Worm (Caenorhabditis elegans) whole organism, young adult: ENCODE measurements around the gene nurf-1.

ENCODE experiments used
- B0035.1 ChIP-seq: sonication (generic microtip); optimal IDR thresholded peaks from 2 replicates; lab custom pipeline; 2016; ENCODE audit warnings: missing genetic modification characterization, mild to moderate bottlenecking, missing compliant biosample characterization, missing genotype, missing genetic modification reagents
- B0261.1 ChIP-seq: sonication (generic microtip); optimal IDR thresholded peaks from 2 replicates; lab custom pipeline; 2016; ENCODE audit warnings: mild to moderate bottlenecking, missing genetic modification characterization, moderate library complexity, missing compliant biosample characterization
- C06A6.2 ChIP-seq: fragments of 200-800 bp; sonication (Bioruptor generic); conservative IDR thresholded peaks from 2 replicates; pipeline ENCODE4 v1.3.6; 2022; ENCODE audit warnings: missing genetic modification characterization, missing compliant biosample characterization
- C17E4.6 ChIP-seq: fragments of 200-800 bp; sonication (Bioruptor generic); IDR thresholded peaks from 2 replicates; pipeline ENCODE4 v1.3.6; 2022; ENCODE audit warnings: missing genetic modification reagents, missing genetic modification characterization, missing compliant biosample characterization
- D2030.7 ChIP-seq: fragments of 200-800 bp; sonication (Bioruptor generic); IDR thresholded peaks from 2 replicates; pipeline ENCODE4 v1.3.6; 2022; ENCODE audit warnings: missing genetic modification reagents, missing genetic modification characterization, missing compliant biosample characterization
- F49E8.2 ChIP-seq: sonication (generic microtip); optimal IDR thresholded peaks from 3 replicates; lab custom pipeline; 2017; ENCODE audit warnings: missing genetic modification characterization, mild to moderate bottlenecking, missing compliant biosample characterization, antibody characterized with exemption, moderate library complexity; ENCODE audit not compliant: insufficient read depth
- F55B11.4 ChIP-seq: sonication (generic microtip); optimal IDR thresholded peaks from 2 replicates; lab custom pipeline; 2016; ENCODE audit warnings: missing compliant biosample characterization, missing genetic modification characterization, borderline replicate concordance; ENCODE audit not compliant: insufficient read depth
- K12H6.12 ChIP-seq: fragments of 200-800 bp; sonication (Bioruptor generic); optimal IDR thresholded peaks from 2 replicates; lab custom pipeline; 2018; ENCODE audit warnings: mild to moderate bottlenecking, missing genetic modification characterization, missing compliant biosample characterization
- T07F8.4 ChIP-seq: sonication (generic microtip); optimal IDR thresholded peaks from 2 replicates; lab custom pipeline; 2016; ENCODE audit warnings: mild to moderate bottlenecking, missing genetic modification characterization, moderate library complexity, missing compliant biosample characterization
- Y95B8A.8 ChIP-seq: fragments of 200-800 bp; sonication (Bioruptor generic); IDR thresholded peaks from 2 replicates; pipeline ENCODE4 v1.3.6; 2022; ENCODE audit warnings: missing genetic modification reagents, missing genetic modification characterization, missing compliant biosample characterization
- ZK185.1 ChIP-seq: sonication (generic microtip); optimal IDR thresholded peaks from 2 replicates; lab custom pipeline; 2016; ENCODE audit warnings: mild to moderate bottlenecking, missing genetic modification characterization, missing compliant biosample characterization; ENCODE audit not compliant: poor library complexity, severe bottlenecking
- atf-7 ChIP-seq: sonication (generic microtip); optimal IDR thresholded peaks from 2 replicates; lab custom pipeline; 2017; ENCODE audit warnings: mild to moderate bottlenecking, missing genetic modification characterization, missing compliant biosample characterization
- attf-5 ChIP-seq: fragments of 200-800 bp; sonication (Bioruptor generic); optimal IDR thresholded peaks from 2 replicates; lab custom pipeline; 2018; ENCODE audit warnings: mild to moderate bottlenecking, missing genetic modification characterization, missing compliant biosample characterization
- bed-1 ChIP-seq: fragments of 200-800 bp; sonication (Bioruptor generic); IDR thresholded peaks from 2 replicates; pipeline ENCODE4 v1.3.6; 2022; ENCODE audit warnings: missing genetic modification reagents, missing genetic modification characterization, missing compliant biosample characterization
- bed-2 ChIP-seq: fragments of 200-800 bp; sonication (Bioruptor generic); IDR thresholded peaks from 2 replicates; pipeline ENCODE4 v1.3.6; 2022; ENCODE audit warnings: missing genetic modification reagents, missing genetic modification characterization, missing compliant biosample characterization
- ceh-27 ChIP-seq: fragments of 200-800 bp; sonication (Bioruptor generic); optimal IDR thresholded peaks from 2 replicates; lab custom pipeline; 2018; ENCODE audit warnings: mild to moderate bottlenecking, missing genetic modification characterization, moderate library complexity, missing compliant biosample characterization
- ceh-58 ChIP-seq: fragments of 200-800 bp; sonication (Bioruptor generic); IDR thresholded peaks from 2 replicates; pipeline ENCODE4 v1.3.6; 2022; ENCODE audit warnings: missing genetic modification characterization, missing compliant biosample characterization
- ceh-91 ChIP-seq: fragments of 200-800 bp; sonication (Bioruptor generic); IDR thresholded peaks from 2 replicates; pipeline ENCODE4 v1.3.6; 2022; ENCODE audit warnings: missing genetic modification reagents, missing genetic modification characterization, missing compliant biosample characterization
- egl-44 ChIP-seq: fragments of 200-800 bp; sonication (Bioruptor generic); IDR thresholded peaks from 2 replicates; pipeline ENCODE4 v1.3.6; 2022; ENCODE audit warnings: missing genetic modification reagents, missing genetic modification characterization, missing compliant biosample characterization
- egrh-3 ChIP-seq: fragments of 200-800 bp; sonication (Bioruptor generic); IDR thresholded peaks from 2 replicates; pipeline ENCODE4 v1.3.6; 2022; ENCODE audit warnings: missing genetic modification reagents, missing genetic modification characterization, missing compliant biosample characterization
- ets-4 ChIP-seq: fragments of 200-800 bp; sonication (Bioruptor generic); optimal IDR thresholded peaks from 2 replicates; lab custom pipeline; 2018; ENCODE audit warnings: mild to moderate bottlenecking, missing genetic modification characterization, missing compliant biosample characterization
- gei-17 ChIP-seq: fragments of 200-800 bp; sonication (Bioruptor generic); optimal IDR thresholded peaks from 2 replicates; lab custom pipeline; 2018; ENCODE audit warnings: mild to moderate bottlenecking, missing genetic modification characterization, missing compliant biosample characterization
- hlh-26 ChIP-seq: fragments of 200-800 bp; sonication (Bioruptor generic); conservative IDR thresholded peaks from 2 replicates; pipeline ENCODE4 v1.3.6; 2022; ENCODE audit warnings: missing genetic modification reagents, missing genetic modification characterization, missing compliant biosample characterization
- hrde-1 ChIP-seq: sonication (generic microtip); optimal IDR thresholded peaks from 2 replicates; lab custom pipeline; 2016; ENCODE audit warnings: missing genetic modification characterization, mild to moderate bottlenecking, missing compliant biosample characterization, moderate library complexity, missing genotype, missing genetic modification reagents, borderline replicate concordance
- hsf-1 ChIP-seq: fragments of 200-800 bp; sonication (Bioruptor generic); IDR thresholded peaks from 2 replicates; pipeline ENCODE4 v1.3.6; 2022; ENCODE audit warnings: missing genetic modification reagents, missing genetic modification characterization, missing compliant biosample characterization
- lag-1 ChIP-seq: fragments of 200-800 bp; sonication (Bioruptor generic); IDR thresholded peaks from 2 replicates; pipeline ENCODE4 v1.3.6; 2022; ENCODE audit warnings: missing genetic modification reagents, missing genetic modification characterization, missing compliant biosample characterization
- let-526 ChIP-seq: fragments of 200-800 bp; sonication (Bioruptor generic); IDR thresholded peaks from 2 replicates; pipeline ENCODE4 v1.3.6; 2022; ENCODE audit warnings: missing genetic modification reagents, missing genetic modification characterization, missing compliant biosample characterization
- lin-40 ChIP-seq: sonication (generic microtip); optimal IDR thresholded peaks from 2 replicates; lab custom pipeline; 2016; ENCODE audit warnings: missing genetic modification characterization, mild to moderate bottlenecking, missing compliant biosample characterization, missing genotype, missing genetic modification reagents
- lin-54 ChIP-seq: fragments of 200-800 bp; sonication (Bioruptor generic); optimal IDR thresholded peaks from 2 replicates; lab custom pipeline; 2018; ENCODE audit warnings: mild to moderate bottlenecking, missing genetic modification characterization, missing compliant biosample characterization
- lsy-27 ChIP-seq: sonication (generic microtip); optimal IDR thresholded peaks from 2 replicates; lab custom pipeline; 2017; ENCODE audit warnings: missing genetic modification characterization, mild to moderate bottlenecking, missing compliant biosample characterization, antibody characterized with exemption, missing genotype, borderline replicate concordance; ENCODE audit not compliant: insufficient read depth
- madf-10 ChIP-seq: sonication (generic microtip); optimal IDR thresholded peaks from 2 replicates; lab custom pipeline; 2016; ENCODE audit warnings: mild to moderate bottlenecking, missing genetic modification characterization, missing compliant biosample characterization
- madf-3 ChIP-seq: fragments of 200-800 bp; sonication (Bioruptor generic); IDR thresholded peaks from 2 replicates; pipeline ENCODE4 v1.3.6; 2022; ENCODE audit warnings: missing genetic modification reagents, missing genetic modification characterization, missing compliant biosample characterization
- madf-6 ChIP-seq: fragments of 200-800 bp; sonication (Bioruptor generic); IDR thresholded peaks from 2 replicates; pipeline ENCODE4 v1.3.6; 2022; ENCODE audit warnings: missing genetic modification reagents, missing genetic modification characterization, missing compliant biosample characterization
- mcd-1 ChIP-seq: fragments of 200-800 bp; sonication (Bioruptor generic); IDR thresholded peaks from 2 replicates; pipeline ENCODE4 v1.3.6; 2022; ENCODE audit warnings: missing genetic modification reagents, missing genetic modification characterization, missing compliant biosample characterization
- mel-28 ChIP-seq: sonication (generic microtip); optimal IDR thresholded peaks from 2 replicates; lab custom pipeline; 2016; ENCODE audit warnings: borderline replicate concordance, mild to moderate bottlenecking, missing genetic modification characterization, missing compliant biosample characterization
- mes-4 ChIP-seq: sonication (generic microtip); optimal IDR thresholded peaks from 2 replicates; lab custom pipeline; 2016; ENCODE audit warnings: missing genotype, missing genetic modification characterization, missing compliant biosample characterization
- nfyb-1 ChIP-seq: fragments of 200-800 bp; sonication (Bioruptor generic); IDR thresholded peaks from 2 replicates; pipeline ENCODE4 v1.3.6; 2022; ENCODE audit warnings: missing genetic modification reagents, missing genetic modification characterization, missing compliant biosample characterization
- pbrm-1 ChIP-seq: fragments of 200-800 bp; sonication (Bioruptor generic); IDR thresholded peaks from 2 replicates; pipeline ENCODE4 v1.3.6; 2022; ENCODE audit warnings: missing genetic modification reagents, missing genetic modification characterization, missing compliant biosample characterization
- pha-4 ChIP-seq: fragments of 150-350 bp; sonication (generic microtip); optimal IDR thresholded peaks from 2 replicates; lab custom pipeline; 2014; ENCODE audit warnings: missing biosample characterization, missing genetic modification reagents, missing genetic modification characterization
- snpc-4 ChIP-seq, 5 experiments: fragments of 150-350 bp in 1 of 5; sonication (generic microtip) in 4 of 5; optimal IDR thresholded peaks; 2 replicates each; lab custom pipeline; 2014 to 2018; ENCODE audit warnings: missing genetic modification characterization in 5 of 5, missing biosample characterization in 3 of 5, antibody characterized with exemption in 2 of 5, mild to moderate bottlenecking in 2 of 5, missing compliant biosample characterization in 2 of 5, missing genotype in 2 of 5, moderate library complexity in 2 of 5, missing genetic modification reagents in 1 of 5
- somi-1 ChIP-seq: fragments of 200-800 bp; sonication (Bioruptor generic); optimal IDR thresholded peaks from 2 replicates; lab custom pipeline; 2018; ENCODE audit warnings: mild to moderate bottlenecking, missing genetic modification characterization, missing compliant biosample characterization
- sptf-2 ChIP-seq: fragments of 200-800 bp; sonication (Bioruptor generic); optimal IDR thresholded peaks from 2 replicates; lab custom pipeline; 2018; ENCODE audit warnings: mild to moderate bottlenecking, missing genetic modification characterization, missing compliant biosample characterization
- tbp1 ChIP-seq: fragments of 200-800 bp; sonication (Bioruptor generic); optimal IDR thresholded peaks from 2 replicates; lab custom pipeline; 2018; ENCODE audit warnings: mild to moderate bottlenecking, missing genetic modification characterization, missing compliant biosample characterization
- unc-130 ChIP-seq: sonication (generic microtip); optimal IDR thresholded peaks from 2 replicates; lab custom pipeline; 2016; ENCODE audit warnings: missing genetic modification reagents, missing genetic modification characterization, missing compliant biosample characterization
- unc-62 ChIP-seq: fragments of 150-350 bp; optimal IDR thresholded peaks from 2 replicates; lab custom pipeline; 2014; ENCODE audit warnings: missing biosample characterization, missing genetic modification reagents, missing genetic modification characterization
- xnd-1 ChIP-seq: sonication (generic microtip); optimal IDR thresholded peaks from 2 replicates; lab custom pipeline; 2016; ENCODE audit warnings: missing genotype, missing genetic modification reagents, missing genetic modification characterization, missing compliant biosample characterization
- zfh-2 ChIP-seq: fragments of 200-800 bp; sonication (Bioruptor generic); conservative IDR thresholded peaks from 2 replicates; pipeline ENCODE4 v1.3.6; 2022; ENCODE audit warnings: missing genetic modification reagents, missing genetic modification characterization, missing compliant biosample characterization
- ztf-3 ChIP-seq: fragments of 200-800 bp; sonication (Bioruptor generic); optimal IDR thresholded peaks from 2 replicates; lab custom pipeline; 2018; ENCODE audit warnings: mild to moderate bottlenecking, missing genetic modification characterization, missing compliant biosample characterization

nurf-1 gene

ce11 chrII:14399595-14399994 lies 9.1 kb downstream of the nurf-1 start (continued):
- TF ChIP-seq gei-17 (GFP tag; lab: Kevin White, UChicago) (no peak), pha-4 (tag; lab: Kevin White, UChicago) (no peak), Y95B8A.8 (GFP tag; lab: Robert Waterston, UW) (no peak), snpc-4 (GFP tag; optimal IDR thresholded peaks at IDR 0.05; lab: Kevin White, UChicago) (no peak), snpc-4 (tag; optimal IDR thresholded peaks at IDR 0.05; lab: Kevin White, UChicago) (peak; percentile 45 to 65 (median 51)), lag-1 (GFP tag; lab: Robert Waterston, UW) (no peak), madf-3 (GFP tag; lab: Robert Waterston, UW) (peak; percentile 98), zfh-2 (GFP tag; lab: Robert Waterston, UW) (no peak), let-526 (GFP tag; lab: Robert Waterston, UW) (no peak), mes-4 (no peak), mel-28 (tag; lab: Kevin White, UChicago) (no peak), madf-10 (tag; lab: Kevin White, UChicago) (peak; percentile 56), ets-4 (no peak), tbp1 (GFP tag; lab: Kevin White, UChicago) (peak; percentile 3), somi-1 (GFP tag; lab: Kevin White, UChicago) (no peak), unc-130 (GFP tag; lab: Kevin White, UChicago) (no peak), lin-54 (peak; percentile 68), ceh-58 (no peak), egrh-3 (no peak), F49E8.2 (no peak), B0035.1 (tag; lab: Kevin White, UChicago) (no peak), lin-40 (tag; lab: Kevin White, UChicago) (peak; percentile 65), bed-1 (no peak), pbrm-1 (peak; percentile 49; the same call in 1 of the 2 replicates), C17E4.6 (no peak), xnd-1 (no peak), hlh-26 (GFP tag; lab: Robert Waterston, UW) (no peak), hsf-1 (GFP tag; lab: Robert Waterston, UW) (no peak), nfyb-1 (GFP tag; lab: Robert Waterston, UW) (no peak), ceh-91 (GFP tag; lab: Robert Waterston, UW) (no peak), ceh-27 (GFP tag; lab: Kevin White, UChicago) (no peak), ztf-3 (GFP tag; lab: Kevin White, UChicago) (no peak), attf-5 (peak; percentile 94), lsy-27 (no peak), C06A6.2 (no peak), ZK185.1 (tag; lab: Kevin White, UChicago) (peak; percentile 60), sptf-2 (no peak), F55B11.4 (tag; lab: Kevin White, UChicago) (no peak), D2030.7 (GFP tag; lab: Robert Waterston, UW) (no peak), K12H6.12 (tag; lab: Kevin White, UChicago) (peak; percentile 58), T07F8.4 (tag; lab: Kevin White, UChicago) (no peak), mcd-1 (peak; percentile 95), egl-44 (GFP tag; lab: Robert Waterston, UW) (no peak), atf-7 (tag; lab: Kevin White, UChicago) (no peak), hrde-1 (tag; lab: Kevin White, UChicago) (no peak), madf-6 (GFP tag; lab: Robert Waterston, UW) (no peak), B0261.1 (no peak), unc-62 (GFP tag; lab: Kevin White, UChicago) (no peak), bed-2 (no peak)
